Fruit fly (Drosophila melanogaster): ENCODE measurements around the gene EndoGI.

The EndoGI gene

DNA sequence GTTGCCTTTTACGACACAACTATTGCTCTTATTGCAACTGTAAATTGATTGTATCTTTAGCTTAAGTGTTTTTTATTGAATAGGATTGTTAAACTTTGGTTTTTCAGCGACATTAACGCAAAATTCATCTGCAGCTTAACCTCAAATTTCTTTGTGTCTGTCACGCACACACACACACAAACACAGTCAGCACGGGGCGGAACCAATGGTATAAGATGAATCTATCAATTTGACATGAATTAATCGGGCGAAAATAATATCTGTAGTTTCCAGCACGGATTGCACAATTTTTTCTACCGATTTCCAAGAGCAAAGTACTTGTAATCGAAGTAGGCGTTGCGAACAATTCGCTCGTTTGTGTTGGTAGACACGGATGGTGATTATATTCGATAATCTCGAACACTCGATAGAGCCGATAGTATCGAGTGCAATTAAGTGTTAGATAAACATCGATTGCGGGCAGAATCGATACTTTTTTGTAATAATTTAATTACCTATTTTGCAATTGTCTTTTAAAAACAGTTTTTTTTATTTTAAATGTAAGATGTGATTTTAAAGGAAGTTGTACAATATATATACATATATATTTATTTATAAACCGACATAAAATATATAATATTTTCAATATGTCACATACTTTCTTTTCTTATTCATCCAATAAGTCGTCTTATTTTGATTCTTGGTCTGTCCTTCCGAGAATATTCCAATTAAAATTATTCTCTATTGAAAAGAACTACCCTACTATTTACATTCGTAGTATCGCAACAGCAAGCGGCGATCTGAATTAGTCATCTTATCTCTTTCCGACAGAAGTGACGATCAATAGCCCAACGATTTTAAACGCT is at the start of gene EndoGI, which contains the start of gene PRL-1:
TSS of gene EndoGI (plus strand) at position 462 of the 845 bp plus-strand sequence.
TSS of gene PRL-1 (minus strand) at position 380 of the 845 bp plus-strand sequence.
- TF ChIP-seq CG10631 (GFP tag; optimal IDR thresholded peaks at IDR 0.05), result peak; percentile 77
- TF ChIP-seq CG15336 (GFP tag; IDR thresholded peaks at IDR 0.05), result peak; percentile 93
- peak; percentile 58 for TF ChIP-seq fkh (GFP tag; optimal IDR thresholded peaks at IDR 0.05)
- no peak for TF ChIP-seq CG6276 (GFP tag; optimal IDR thresholded peaks at IDR 0.05)
- TF ChIP-seq CG11902 (GFP tag; optimal IDR thresholded peaks at IDR 0.05), result no peak
- TF ChIP-seq lz (GFP tag; optimal IDR thresholded peaks at IDR 0.05), result peak; percentile 34
- peak in 1 of 2 experiments; percentile 76 for TF ChIP-seq salr (GFP tag; optimal IDR thresholded peaks at IDR 0.05)
- TF ChIP-seq dsx (GFP tag; optimal IDR thresholded peaks at IDR 0.05; ENCODE audit: poor library complexity, severe bottlenecking), result peak; percentile 79
- peak; percentile 45 for TF ChIP-seq Lpt (GFP tag; optimal IDR thresholded peaks at IDR 0.05)
- TF ChIP-seq topi (GFP tag; optimal IDR thresholded peaks at IDR 0.05), result peak; percentile 41
- TF ChIP-seq spab (GFP tag; optimal IDR thresholded peaks at IDR 0.05), result no peak
- no peak for TF ChIP-seq Ets21C (GFP tag; optimal IDR thresholded peaks at IDR 0.05)
- TF ChIP-seq CG6792 (GFP tag; optimal IDR thresholded peaks at IDR 0.05), result peak; percentile 74
- peak; percentile 13 to 54 for TF ChIP-seq ss (GFP tag; optimal IDR thresholded peaks at IDR 0.05)
- TF ChIP-seq fd85E (GFP tag; optimal IDR thresholded peaks at IDR 0.05), result no peak
- TF ChIP-seq dac (GFP tag; optimal IDR thresholded peaks at IDR 0.05), result no peak
- no peak for TF ChIP-seq CG16779 (tag; optimal IDR thresholded peaks at IDR 0.05)
- peak; percentile 68 for TF ChIP-seq CG9139 (GFP tag; optimal IDR thresholded peaks at IDR 0.05)
- peak; percentile 56 for TF ChIP-seq CG6808 (GFP tag; optimal IDR thresholded peaks at IDR 0.05)
- TF ChIP-seq CG7368 (GFP tag; optimal IDR thresholded peaks at IDR 0.05), result peak; percentile 65
- TF ChIP-seq Ets96B (tag; optimal IDR thresholded peaks at IDR 0.05), result peak; percentile 81
- no peak for TF ChIP-seq Sox102F (GFP tag; optimal IDR thresholded peaks at IDR 0.05)
- no peak for TF ChIP-seq Hr39 (GFP tag; optimal IDR thresholded peaks at IDR 0.05)
- peak; percentile 92 for TF ChIP-seq CG8119 (GFP tag; IDR thresholded peaks at IDR 0.05)
- peak; percentile 72 for TF ChIP-seq OdsH (GFP tag; optimal IDR thresholded peaks at IDR 0.05)
- TF ChIP-seq CG31627 (GFP tag; optimal IDR thresholded peaks at IDR 0.05), result peak; percentile 28
- TF ChIP-seq Sox15 (GFP tag; optimal IDR thresholded peaks at IDR 0.05), result peak; percentile 31
- peak; percentile 15 for TF ChIP-seq Eip75B (GFP tag; optimal IDR thresholded peaks at IDR 0.05)
- peak; percentile 61 for TF ChIP-seq CG10669 (GFP tag; optimal IDR thresholded peaks at IDR 0.05)
- no peak; the same call in 1 of the 2 replicates for TF ChIP-seq Gug (GFP tag; IDR thresholded peaks at IDR 0.05)
- TF ChIP-seq CG8632 (GFP tag; optimal IDR thresholded peaks at IDR 0.05), result peak; percentile 85
- TF ChIP-seq CG4318 (GFP tag; optimal IDR thresholded peaks at IDR 0.05), result no peak
- TF ChIP-seq Eip93F (GFP tag; optimal IDR thresholded peaks at IDR 0.05), result peak; percentile 58
- TF ChIP-seq Smox (GFP tag; optimal IDR thresholded peaks at IDR 0.05), result peak; percentile 36
- no peak; the same call in 1 of the 3 replicates for TF ChIP-seq eg (GFP tag; IDR thresholded peaks at IDR 0.05)
- no peak for TF ChIP-seq CG6854 (GFP tag; optimal IDR thresholded peaks at IDR 0.05)
- peak; percentile 86 for TF ChIP-seq CG34406 (GFP tag; optimal IDR thresholded peaks at IDR 0.05)
- peak; percentile 80 for TF ChIP-seq acj6 (GFP tag; optimal IDR thresholded peaks at IDR 0.05)
- TF ChIP-seq CG1621 (tag; optimal IDR thresholded peaks at IDR 0.05), result peak; percentile 2
- peak; percentile 24 for TF ChIP-seq vri (GFP tag; optimal IDR thresholded peaks at IDR 0.05)
- TF ChIP-seq CG3032 (tag; optimal IDR thresholded peaks at IDR 0.05), result peak; percentile 79
- no peak for TF ChIP-seq Met (GFP tag; optimal IDR thresholded peaks at IDR 0.05)
- TF ChIP-seq Blimp-1 (GFP tag; optimal IDR thresholded peaks at IDR 0.05), result peak; percentile 39
- no peak for TF ChIP-seq pdm3 (GFP tag; optimal IDR thresholded peaks at IDR 0.05)
- TF ChIP-seq fd59A (GFP tag; optimal IDR thresholded peaks at IDR 0.05), result no peak
- peak; percentile 68; the same call in 1 of the 2 replicates for TF ChIP-seq CG11294 (GFP tag; IDR thresholded peaks at IDR 0.05)
- peak; percentile 68 for TF ChIP-seq Sox14 (GFP tag; optimal IDR thresholded peaks at IDR 0.05)
- TF ChIP-seq cyc (GFP tag; optimal IDR thresholded peaks at IDR 0.05), result peak; percentile 49
- no peak for TF ChIP-seq Hr38 (GFP tag; optimal IDR thresholded peaks at IDR 0.05)
- peak; percentile 69 for TF ChIP-seq Hr4 (GFP tag; optimal IDR thresholded peaks at IDR 0.05)

Measured in whole organism, prepupa.